Fruit fly (Drosophila melanogaster) whole organism, embryonic: ENCODE measurements around the gene Cln7.

Source experiments
- CG1024 ChIP-seq: fragments of 200-800 bp; sonication (Bioruptor generic); IDR thresholded peaks from 2 replicates; pipeline ENCODE4 v1.3.6; 2022; ENCODE audit warnings: missing biosample characterization, missing genetic modification characterization
- CG12236 ChIP-seq: fragments of 200-800 bp; sonication (Bioruptor generic); optimal IDR thresholded peaks from 2 replicates; lab custom pipeline; 2016; ENCODE audit warnings: missing biosample characterization, missing genetic modification characterization
- CG12659 ChIP-seq: fragments of 200-800 bp; sonication (Bioruptor generic); optimal IDR thresholded peaks from 3 replicates; lab custom pipeline; 2017; ENCODE audit warnings: mild to moderate bottlenecking, missing biosample characterization, missing genetic modification reagents, missing genetic modification characterization
- CG13624 ChIP-seq: fragments of 200-800 bp; sonication (Bioruptor generic); optimal IDR thresholded peaks from 2 replicates; lab custom pipeline; 2016; ENCODE audit warnings: missing biosample characterization, missing genetic modification characterization
- CG15269 ChIP-seq: fragments of 200-800 bp; sonication (Bioruptor generic); optimal IDR thresholded peaks from 2 replicates; lab custom pipeline; 2018; ENCODE audit warnings: missing biosample characterization, mild to moderate bottlenecking, missing genetic modification characterization, moderate library complexity
- CG15601 ChIP-seq: fragments of 200-800 bp; sonication (Bioruptor generic); optimal IDR thresholded peaks from 3 replicates; lab custom pipeline; 2019; ENCODE audit warnings: missing biosample characterization, mild to moderate bottlenecking, missing genetic modification characterization, moderate library complexity
- CG17186 ChIP-seq: fragments of 200-800 bp; sonication (Bioruptor generic); optimal IDR thresholded peaks from 3 replicates; lab custom pipeline; 2017; ENCODE audit warnings: missing biosample characterization, missing genetic modification reagents, missing genetic modification characterization
- CG17359 ChIP-seq: fragments of 200-800 bp; sonication (Bioruptor generic); optimal IDR thresholded peaks from 3 replicates; lab custom pipeline; 2018; ENCODE audit warnings: missing biosample characterization, mild to moderate bottlenecking, missing genetic modification characterization, moderate library complexity
- CG18599 ChIP-seq: fragments of 200-800 bp; sonication (Bioruptor generic); optimal IDR thresholded peaks from 3 replicates; lab custom pipeline; 2017; ENCODE audit warnings: missing biosample characterization, missing genetic modification characterization, mild to moderate bottlenecking, moderate library complexity, missing genetic modification reagents
- CG30403 ChIP-seq: fragments of 200-800 bp; sonication (Bioruptor generic); optimal IDR thresholded peaks from 3 replicates; lab custom pipeline; 2016; ENCODE audit warnings: missing biosample characterization, missing genetic modification characterization
- CG3726 ChIP-seq: fragments of 200-800 bp; sonication (Bioruptor generic); IDR thresholded peaks from 3 replicates; pipeline ENCODE4, ENCODE4 v1.3.6; 2022; ENCODE audit warnings: missing biosample characterization, missing genetic modification characterization
- CG5953 ChIP-seq: fragments of 200-800 bp; sonication (Bioruptor generic); IDR thresholded peaks from 2 replicates; pipeline ENCODE4 v1.3.6; 2022; ENCODE audit warnings: missing biosample characterization, missing genetic modification characterization
- CG6272 ChIP-seq: fragments of 200-800 bp; sonication (Bioruptor generic); IDR thresholded peaks from 2 replicates; pipeline ENCODE4 v1.3.6; 2022; ENCODE audit warnings: missing biosample characterization, missing genetic modification characterization
- CG6654 ChIP-seq: fragments of 200-800 bp; sonication (Bioruptor generic); optimal IDR thresholded peaks from 2 replicates; lab custom pipeline; 2017; ENCODE audit warnings: missing biosample characterization, mild to moderate bottlenecking, missing genetic modification characterization
- CG7357 ChIP-seq: fragments of 200-800 bp; sonication (Bioruptor generic); IDR thresholded peaks from 3 replicates; pipeline ENCODE4 v1.3.6; 2022; ENCODE audit warnings: missing biosample characterization, missing genetic modification characterization
- CG7839 ChIP-seq: fragments of 200-800 bp; sonication (Bioruptor generic); optimal IDR thresholded peaks from 3 replicates; lab custom pipeline; 2018; ENCODE audit warnings: missing biosample characterization, mild to moderate bottlenecking, missing genetic modification characterization, moderate library complexity
- CrebB ChIP-seq: fragments of 200-800 bp; sonication (Bioruptor generic); optimal IDR thresholded peaks from 3 replicates; lab custom pipeline; 2018; ENCODE audit warnings: missing biosample characterization, mild to moderate bottlenecking, missing genetic modification characterization
- Dad ChIP-seq: fragments of 200-800 bp; sonication (Bioruptor generic); optimal IDR thresholded peaks from 3 replicates; lab custom pipeline; 2016; ENCODE audit warnings: missing biosample characterization, missing genetic modification characterization
- Dll ChIP-seq: fragments of 200-800 bp; sonication (Bioruptor generic); IDR thresholded peaks from 4 replicates; pipeline ENCODE4 v1.3.6; 2022; ENCODE audit warnings: missing biosample characterization, missing genetic modification characterization; ENCODE audit not compliant: partially characterized antibody
- E2f1 ChIP-seq: fragments of 200-800 bp; sonication (Bioruptor generic); IDR thresholded peaks from 2 replicates; pipeline ENCODE4 v1.3.6; 2022; ENCODE audit warnings: missing biosample characterization, missing genetic modification characterization
- HLH4C ChIP-seq: fragments of 200-800 bp; sonication (Bioruptor generic); IDR thresholded peaks from 3 replicates; pipeline ENCODE4 v1.3.6; 2022; ENCODE audit warnings: missing biosample characterization, missing genetic modification characterization; ENCODE audit not compliant: partially characterized antibody
- Hand ChIP-seq: fragments of 200-800 bp; sonication (Bioruptor generic); optimal IDR thresholded peaks from 2 replicates; lab custom pipeline; 2017; ENCODE audit warnings: mild to moderate bottlenecking, missing biosample characterization, missing genetic modification reagents, missing genetic modification characterization
- HmgD ChIP-seq: fragments of 200-800 bp; sonication (Bioruptor generic); optimal IDR thresholded peaks from 3 replicates; lab custom pipeline; 2016; ENCODE audit warnings: missing biosample characterization, missing genetic modification characterization
- HmgZ ChIP-seq: fragments of 200-800 bp; sonication (Bioruptor generic); optimal IDR thresholded peaks from 2 replicates; lab custom pipeline; 2018; ENCODE audit warnings: missing biosample characterization, mild to moderate bottlenecking, missing genetic modification characterization
- Hmr ChIP-seq: fragments of 200-800 bp; sonication (Bioruptor generic); optimal IDR thresholded peaks from 3 replicates; lab custom pipeline; 2017; ENCODE audit warnings: mild to moderate bottlenecking, missing biosample characterization, missing genetic modification reagents, missing genetic modification characterization
- Hsf ChIP-seq: fragments of 200-800 bp; sonication (Bioruptor generic); optimal IDR thresholded peaks from 3 replicates; lab custom pipeline; 2016; ENCODE audit warnings: missing biosample characterization, missing genetic modification characterization
- Jarid2 ChIP-seq: fragments of 200-800 bp; sonication (Bioruptor generic); optimal IDR thresholded peaks from 3 replicates; lab custom pipeline; 2017; ENCODE audit warnings: mild to moderate bottlenecking, missing biosample characterization, missing genetic modification reagents, missing genetic modification characterization
- NC2β ChIP-seq: fragments of 200-800 bp; sonication (Bioruptor generic); optimal IDR thresholded peaks from 2 replicates; lab custom pipeline; 2016; ENCODE audit warnings: missing biosample characterization, missing genetic modification characterization
- NK7.1 ChIP-seq: fragments of 200-800 bp; sonication (Bioruptor generic); optimal IDR thresholded peaks from 3 replicates; lab custom pipeline; 2016; ENCODE audit warnings: missing biosample characterization, missing genetic modification characterization
- Nf-YC ChIP-seq: fragments of 200-800 bp; optimal IDR thresholded peaks from 3 replicates; lab custom pipeline; 2019; ENCODE audit warnings: missing biosample characterization, mild to moderate bottlenecking, missing genetic modification characterization, moderate library complexity
- PHDP ChIP-seq: fragments of 200-800 bp; sonication (Bioruptor generic); optimal IDR thresholded peaks from 3 replicates; lab custom pipeline; 2018; ENCODE audit warnings: missing biosample characterization, mild to moderate bottlenecking, missing genetic modification characterization, moderate library complexity
- Rfx ChIP-seq: fragments of 200-800 bp; sonication (Bioruptor generic); IDR thresholded peaks from 2 replicates; pipeline ENCODE4 v1.3.6; 2022; ENCODE audit warnings: missing biosample characterization, missing genetic modification characterization
- Stat92E ChIP-seq, 3 experiments: fragments of >200 bp in 2 of 3; fragments of 200-800 bp in 1 of 3; sonication (Bioruptor generic) in 1 of 3; optimal IDR thresholded peaks; 2 replicates each; lab custom pipeline; 2017 to 2019; ENCODE audit warnings: missing biosample characterization in 3 of 3, missing genetic modification characterization in 3 of 3, mild to moderate bottlenecking in 1 of 3, moderate library complexity in 1 of 3
- Taf1 ChIP-seq: fragments of 200-800 bp; sonication (Bioruptor generic); IDR thresholded peaks from 2 replicates; pipeline ENCODE4 v1.3.6; 2022; ENCODE audit warnings: missing biosample characterization, missing genetic modification characterization
- ap ChIP-seq: fragments of 200-800 bp; sonication (Bioruptor generic); IDR thresholded peaks from 2 replicates; pipeline ENCODE4 v1.3.6; 2022; ENCODE audit warnings: missing biosample characterization, missing genetic modification characterization
- cad ChIP-seq: fragments of >200 bp; optimal IDR thresholded peaks from 2 replicates; lab custom pipeline; 2017; ENCODE audit warnings: missing biosample characterization, missing genetic modification characterization
- dm ChIP-seq: fragments of 200-800 bp; sonication (Bioruptor generic); optimal IDR thresholded peaks from 3 replicates; lab custom pipeline; 2016; ENCODE audit warnings: missing biosample characterization, missing genetic modification characterization
- dmrt11E ChIP-seq: fragments of 200-800 bp; sonication (Bioruptor generic); optimal IDR thresholded peaks from 3 replicates; lab custom pipeline; 2018; ENCODE audit warnings: missing biosample characterization, mild to moderate bottlenecking, missing genetic modification characterization, moderate library complexity
- grn ChIP-seq: fragments of 200-800 bp; sonication (Bioruptor generic); optimal IDR thresholded peaks from 3 replicates; lab custom pipeline; 2017; ENCODE audit warnings: missing biosample characterization, missing genetic modification characterization
- ham ChIP-seq: fragments of 200-800 bp; sonication (Bioruptor generic); IDR thresholded peaks from 2 replicates; pipeline ENCODE4 v1.3.6; 2022; ENCODE audit warnings: missing biosample characterization, missing genetic modification characterization
- jumu ChIP-seq: fragments of 200-800 bp; sonication (Bioruptor generic); optimal IDR thresholded peaks from 3 replicates; lab custom pipeline; 2016; ENCODE audit warnings: missing biosample characterization, missing genetic modification characterization
- luna ChIP-seq: fragments of 200-800 bp; sonication (Bioruptor generic); optimal IDR thresholded peaks from 2 replicates; lab custom pipeline; 2016; ENCODE audit warnings: missing biosample characterization, missing genetic modification characterization
- odd ChIP-seq: fragments of 200-800 bp; sonication (Bioruptor generic); optimal IDR thresholded peaks from 2 replicates; lab custom pipeline; 2017; ENCODE audit warnings: missing biosample characterization, mild to moderate bottlenecking, missing genetic modification characterization
- sc ChIP-seq, 3 experiments: fragments of >200 bp in 2 of 3; fragments of 200-800 bp in 1 of 3; sonication (Bioruptor generic) in 1 of 3; optimal IDR thresholded peaks; 2 replicates in 2 of 3; 3 replicates in 1 of 3; lab custom pipeline; 2017; ENCODE audit warnings: mild to moderate bottlenecking in 1 of 3, missing biosample characterization in 1 of 3, missing genetic modification characterization in 1 of 3, missing genetic modification reagents in 1 of 3
- scrt ChIP-seq: fragments of 200-800 bp; sonication (Bioruptor generic); optimal IDR thresholded peaks from 2 replicates; lab custom pipeline; 2018; ENCODE audit warnings: missing biosample characterization, mild to moderate bottlenecking, missing genetic modification characterization, moderate library complexity
- slp2 ChIP-seq: fragments of 200-800 bp; sonication (Bioruptor generic); optimal IDR thresholded peaks from 2 replicates; lab custom pipeline; 2016; ENCODE audit warnings: missing biosample characterization, missing genetic modification characterization
- sob ChIP-seq: fragments of 200-800 bp; sonication (Bioruptor generic); IDR thresholded peaks from 2 replicates; pipeline ENCODE4 v1.3.6; 2022; ENCODE audit warnings: missing biosample characterization, missing genetic modification characterization
- stwl ChIP-seq: fragments of 200-800 bp; sonication (Bioruptor generic); optimal IDR thresholded peaks from 3 replicates; lab custom pipeline; 2018; ENCODE audit warnings: missing biosample characterization, mild to moderate bottlenecking, missing genetic modification characterization, moderate library complexity
- twi ChIP-seq: fragments of 200-800 bp; optimal IDR thresholded peaks from 2 replicates; lab custom pipeline; 2019; ENCODE audit warnings: missing biosample characterization, mild to moderate bottlenecking, missing genetic modification characterization, moderate library complexity
- yki ChIP-seq: fragments of >200 bp; optimal IDR thresholded peaks from 3 replicates; lab custom pipeline; 2018

Gene Cln7

dm6 chr3L:7360324-7360852 is 15.4 kb upstream of the Cln7 start, which contains the start of gene Sec63 (continued):
- no peak for TF ChIP-seq cad (GFP tag; lab: Kevin White, UChicago)
- TF ChIP-seq Hmr (GFP tag; lab: Kevin White, UChicago) = peak; percentile 67
- peak; percentile 76 for TF ChIP-seq CG12659 (GFP tag; lab: Kevin White, UChicago)
- TF ChIP-seq CG15269 (tag; lab: Kevin White, UChicago) = peak; percentile 16
- TF ChIP-seq CG30403 (GFP tag; lab: Kevin White, UChicago) = peak; percentile 46
- TF ChIP-seq sc (optimal IDR thresholded peaks at IDR 0.05; lab: Kevin White, UChicago) = no peak
- TF ChIP-seq sc (GFP tag; optimal IDR thresholded peaks at IDR 0.05; lab: Kevin White, UChicago) = peak; percentile 4
- TF ChIP-seq Nf-YC (tag; lab: Kevin White, UChicago) = no peak
- TF ChIP-seq CG6654 = no peak
- no peak for TF ChIP-seq NC2β
- no peak for TF ChIP-seq CG5953 (GFP tag; lab: Robert Waterston, UW)
- peak; percentile 36 for TF ChIP-seq odd
- peak; percentile 49 for TF ChIP-seq CG17359 (tag; lab: Kevin White, UChicago)
- no peak for TF ChIP-seq slp2 (GFP tag; lab: Kevin White, UChicago)
- no peak for TF ChIP-seq dmrt11E
- TF ChIP-seq grn (GFP tag; lab: Kevin White, UChicago) = peak; percentile 53
- peak; percentile 41 for TF ChIP-seq CG17186 (GFP tag; lab: Kevin White, UChicago)
- peak; percentile 62 for TF ChIP-seq CG18599 (GFP tag; lab: Kevin White, UChicago)
- peak; percentile 80 for TF ChIP-seq Rfx (GFP tag; lab: Robert Waterston, UW)
- peak; percentile 72 for TF ChIP-seq dm (GFP tag; lab: Kevin White, UChicago)
- TF ChIP-seq CG3726 (GFP tag; lab: Robert Waterston, UW) = no peak
- TF ChIP-seq Dad (GFP tag; lab: Kevin White, UChicago) = peak; percentile 51
- TF ChIP-seq Dll (GFP tag; lab: Robert Waterston, UW) = peak; percentile 74
- TF ChIP-seq sob (GFP tag; lab: Robert Waterston, UW) = peak; percentile 19; the same call in 1 of the 2 replicates
- no peak for TF ChIP-seq CG1024 (GFP tag; lab: Robert Waterston, UW)
- TF ChIP-seq ham (GFP tag; lab: Robert Waterston, UW) = no peak
- no peak for TF ChIP-seq Stat92E (GFP tag; optimal IDR thresholded peaks at IDR 0.05; lab: Kevin White, UChicago)
- TF ChIP-seq CG6272 (GFP tag; lab: Robert Waterston, UW) = peak; percentile 53
- TF ChIP-seq CG15601 (tag; lab: Kevin White, UChicago) = peak; percentile 50
- TF ChIP-seq NK7.1 = no peak
- TF ChIP-seq jumu = peak; percentile 39
- peak; percentile 36 for TF ChIP-seq CG13624
- TF ChIP-seq HmgD (GFP tag; lab: Kevin White, UChicago) = peak; percentile 53
- TF ChIP-seq Hand (GFP tag; lab: Kevin White, UChicago) = no peak
- TF ChIP-seq twi (tag; lab: Kevin White, UChicago) = no peak
- TF ChIP-seq scrt = no peak
- TF ChIP-seq HmgZ (tag; lab: Kevin White, UChicago) = peak; percentile 8
- peak; percentile 6 for TF ChIP-seq Jarid2 (GFP tag; lab: Kevin White, UChicago)
- no peak; the same call in 1 of the 2 replicates for TF ChIP-seq E2f1 (GFP tag; lab: Robert Waterston, UW)
- peak; percentile 89 for TF ChIP-seq HLH4C (GFP tag; lab: Robert Waterston, UW)
- TF ChIP-seq PHDP (tag; lab: Kevin White, UChicago) = no peak
- TF ChIP-seq CrebB = no peak
- TF ChIP-seq Hsf (GFP tag; lab: Kevin White, UChicago) = peak; percentile 38
- TF ChIP-seq CG12236 (GFP tag; lab: Kevin White, UChicago) = no peak
- peak; percentile 48; the same call in 1 of the 2 replicates for TF ChIP-seq Taf1 (GFP tag; lab: Robert Waterston, UW)
- TF ChIP-seq luna (GFP tag; lab: Kevin White, UChicago) = peak; percentile 22
- peak; percentile 90 for TF ChIP-seq stwl (tag; lab: Kevin White, UChicago)
- TF ChIP-seq yki (lab: Kevin White, UChicago) = no peak
- TF ChIP-seq CG7839 = peak; percentile 49
- peak; percentile 49; the same call in 1 of the 2 replicates for TF ChIP-seq ap (GFP tag; lab: Robert Waterston, UW)
- 0 out of 3 replicates have a peak, but pooled peaks have one; percentile 24 for TF ChIP-seq CG7357 (GFP tag; lab: Robert Waterston, UW)
